Worm (Caenorhabditis elegans): ENCODE results near the gene R09A8.2.

Gene R09A8.2

DNA sequence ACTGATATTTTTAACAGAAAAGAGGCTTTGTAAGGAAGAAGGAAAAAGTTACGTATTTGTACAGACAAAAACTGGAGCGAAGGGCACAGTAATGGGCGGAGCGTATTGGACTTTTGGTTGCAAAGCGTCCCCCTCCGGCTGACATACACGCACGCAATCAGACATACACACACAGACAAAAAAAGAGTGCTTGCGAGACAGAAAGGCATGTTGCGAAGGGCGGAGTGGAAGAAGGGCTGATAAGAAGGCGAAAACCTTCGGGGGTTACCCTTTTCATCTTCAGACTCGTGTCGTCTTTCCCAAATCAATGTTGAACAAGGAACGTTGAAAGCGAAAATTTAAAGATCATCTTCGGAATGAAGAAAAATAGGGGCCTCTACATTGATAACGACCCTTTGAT lies 11.3 kb downstream of the R09A8.2 start:
- TF ChIP-seq ztf-4 (tag; optimal IDR thresholded peaks at IDR 0.05) (no peak), egl-13 (tag; optimal IDR thresholded peaks at IDR 0.05) (no peak), F16B12.6 (tag; optimal IDR thresholded peaks at IDR 0.05) (no peak), tlp-1 (tag; optimal IDR thresholded peaks at IDR 0.05) (no peak), fkh-10 (GFP tag; optimal IDR thresholded peaks at IDR 0.05) (no peak), hlh-17 (GFP tag; optimal IDR thresholded peaks at IDR 0.05; ENCODE audit: borderline replicate concordance) (no peak), unc-130 (tag; optimal IDR thresholded peaks at IDR 0.05) (no peak), ceh-8 (GFP tag; optimal IDR thresholded peaks at IDR 0.05) (no peak), C04F5.9 (tag; optimal IDR thresholded peaks at IDR 0.05) (no peak), nhr-77 (tag; optimal IDR thresholded peaks at IDR 0.05) (no peak), sptf-1 (tag; optimal IDR thresholded peaks at IDR 0.05) (no peak), nhr-76 (tag; optimal IDR thresholded peaks at IDR 0.05) (no peak), sup-37 (GFP tag; optimal IDR thresholded peaks at IDR 0.05) (no peak), aha-1 (tag; optimal IDR thresholded peaks at IDR 0.05) (no peak), unc-86 (tag; optimal IDR thresholded peaks at IDR 0.05) (no peak), blmp-1 (tag; optimal IDR thresholded peaks at IDR 0.05) (peak; percentile 86), unc-62 (GFP tag; optimal IDR thresholded peaks at IDR 0.05) (no peak), xbp-1 (tag; optimal IDR thresholded peaks at IDR 0.05) (no peak), C16A3.4 (tag; optimal IDR thresholded peaks at IDR 0.05) (no peak), mef-2 (tag; optimal IDR thresholded peaks at IDR 0.05) (no peak), nhr-28 (tag; optimal IDR thresholded peaks at IDR 0.05) (no peak), lin-13 (GFP tag; optimal IDR thresholded peaks at IDR 0.05) (no peak), dpl-1 (GFP tag; optimal IDR thresholded peaks at IDR 0.05) (no peak), rnt-1 (tag; optimal IDR thresholded peaks at IDR 0.05) (peak; percentile 1), grh-1 (GFP tag; IDR thresholded peaks at IDR 0.05) (no peak), efl-1 (optimal IDR thresholded peaks at IDR 0.05) (no peak), efl-1 (GFP tag; optimal IDR thresholded peaks at IDR 0.05 in 1 of 2) (no peak), zip-4 (GFP tag; optimal IDR thresholded peaks at IDR 0.05) (no peak), snu-23 (GFP tag; optimal IDR thresholded peaks at IDR 0.05) (peak; percentile 33), C34B4.2 (tag; optimal IDR thresholded peaks at IDR 0.05) (no peak), elt-2 (tag; optimal IDR thresholded peaks at IDR 0.05) (peak; percentile 59), hlh-4 (tag; optimal IDR thresholded peaks at IDR 0.05) (no peak), fos-1 (tag; optimal IDR thresholded peaks at IDR 0.05) (no peak), alr-1 (tag; optimal IDR thresholded peaks at IDR 0.05; ENCODE audit: borderline replicate concordance) (no peak), ceh-63 (GFP tag; optimal IDR thresholded peaks at IDR 0.05) (no peak), efl-3 (GFP tag; optimal IDR thresholded peaks at IDR 0.05) (no peak), lin-35 (GFP tag; optimal IDR thresholded peaks at IDR 0.05) (peak in 1 of 2 experiments; percentile 58), hpl-2 (GFP tag; optimal IDR thresholded peaks at IDR 0.05) (no peak), snpc-4 (tag; optimal IDR thresholded peaks at IDR 0.05) (no peak), lin-39 (tag; optimal IDR thresholded peaks at IDR 0.05) (no peak), fkh-4 (tag; optimal IDR thresholded peaks at IDR 0.05; ENCODE audit: borderline replicate concordance) (no peak), mdl-1 (tag; optimal IDR thresholded peaks at IDR 0.05) (peak in 1 of 2 experiments; percentile 67), ama-1 (optimal IDR thresholded peaks at IDR 0.05) (no peak), nhr-12 (tag; optimal IDR thresholded peaks at IDR 0.05) (no peak), pqm-1 (tag; optimal IDR thresholded peaks at IDR 0.05) (no peak), dsc-1 (tag; optimal IDR thresholded peaks at IDR 0.05) (no peak), Y116A8C.19 (tag; optimal IDR thresholded peaks at IDR 0.05; ENCODE audit: borderline replicate concordance) (no peak), elt-3 (tag; optimal IDR thresholded peaks at IDR 0.05) (peak in 4 of 6 experiments; percentile 51 to 71 (median 58)), sox-4 (tag; optimal IDR thresholded peaks at IDR 0.05) (no peak), lsy-2 (tag; optimal IDR thresholded peaks at IDR 0.05) (peak in 1 of 2 experiments; percentile 17), lin-15B (tag; optimal IDR thresholded peaks at IDR 0.05) (no peak), nhr-90 (tag; optimal IDR thresholded peaks at IDR 0.05; ENCODE audit: poor library complexity) (no peak), pag-3 (tag; optimal IDR thresholded peaks at IDR 0.05; ENCODE audit: borderline replicate concordance, insufficient read depth) (no peak), nhr-11 (tag; optimal IDR thresholded peaks at IDR 0.05) (no peak)
